Fruit fly (Drosophila melanogaster) whole organism, adult: ENCODE measurements around the gene wit.

Experiments used
- CG11617 ChIP-seq: fragments of 200-800 bp; sonication (Bioruptor generic); optimal IDR thresholded peaks from 2 replicates; lab custom pipeline; 2017; ENCODE audit warnings: mild to moderate bottlenecking, missing biosample characterization, missing genetic modification reagents, missing genetic modification characterization
- CG1620 ChIP-seq: fragments of 200-800 bp; sonication (Bioruptor generic); optimal IDR thresholded peaks from 2 replicates; lab custom pipeline; 2016; ENCODE audit warnings: missing biosample characterization, missing genetic modification characterization
- CG7101 ChIP-seq: fragments of 200-800 bp; sonication (Bioruptor generic); optimal IDR thresholded peaks from 2 replicates; lab custom pipeline; 2018; ENCODE audit warnings: missing biosample characterization, mild to moderate bottlenecking, missing genetic modification characterization, moderate library complexity
- cnc ChIP-seq, 2 experiments: fragments of >200 bp; optimal IDR thresholded peaks; 2 replicates each; lab custom pipeline; 2017
- pad ChIP-seq: fragments of 200-800 bp; sonication (Bioruptor generic); optimal IDR thresholded peaks from 3 replicates; lab custom pipeline; 2017; ENCODE audit warnings: missing biosample characterization, missing genetic modification characterization, mild to moderate bottlenecking, moderate library complexity, missing genetic modification reagents

dm6 chr3L:4014349-4014748 is 57.2 kb downstream of the wit start:
- no peak for TF ChIP-seq pad (GFP tag; lab: Kevin White, UChicago)
- no peak for TF ChIP-seq CG7101 (tag; lab: Kevin White, UChicago)
- no peak for TF ChIP-seq CG11617 (GFP tag; lab: Kevin White, UChicago)
- no peak for TF ChIP-seq cnc (optimal IDR thresholded peaks at IDR 0.05; lab: Kevin White, UChicago)
- TF ChIP-seq CG1620 = no peak
